Worm (Caenorhabditis elegans): ENCODE results near the gene madf-9.

DNA sequence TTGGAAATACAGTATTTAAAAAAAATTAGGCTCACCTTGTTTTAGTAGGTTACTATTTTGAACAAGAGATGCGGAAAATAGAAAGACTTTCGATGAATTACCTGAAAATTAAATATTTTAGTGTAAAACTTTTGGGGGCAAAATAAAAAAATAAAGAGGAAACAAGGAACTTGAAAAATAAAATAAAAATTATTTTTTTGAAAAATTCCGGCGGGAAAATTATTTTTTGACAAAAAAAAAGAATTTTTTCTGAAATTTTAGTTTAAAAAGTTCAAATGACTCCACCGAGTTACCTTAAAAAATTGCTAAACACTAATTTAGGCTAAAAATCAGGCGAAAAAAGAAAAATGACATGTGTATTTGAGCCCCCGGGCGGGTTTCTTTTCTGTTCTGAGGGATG, 12.3 kb upstream of the madf-9 start, which contains the start of the genes cha-1 and unc-17:
- TF ChIP-seq tbx-11 (GFP tag; IDR thresholded peaks at IDR 0.05) (no peak), ama-1 (optimal IDR thresholded peaks at IDR 0.05) (no peak), flt-1 (GFP tag; IDR thresholded peaks at IDR 0.05) (no peak), tra-4 (tag; optimal IDR thresholded peaks at IDR 0.05) (no peak), ets-7 (tag; optimal IDR thresholded peaks at IDR 0.05) (no peak), hmbx-1 (tag; optimal IDR thresholded peaks at IDR 0.05) (no peak), ceh-36 (tag; optimal IDR thresholded peaks at IDR 0.05) (no peak), sea-1 (GFP tag; conservative IDR thresholded peaks at IDR 0.05) (no peak), B0310.2 (tag; optimal IDR thresholded peaks at IDR 0.05) (no peak), aly-1 (tag; optimal IDR thresholded peaks at IDR 0.05) (no peak), hnd-1 (tag; optimal IDR thresholded peaks at IDR 0.05) (no peak), scrt-1 (GFP tag; IDR thresholded peaks at IDR 0.05) (no peak)

Measured in whole organism, early embryonic.